Fruit fly (Drosophila melanogaster) whole organism, embryonic: ENCODE data around the gene CG31826.
A peak's percentile ranks its signal among the peaks of the same experiment; 100 is the strongest.

ENCODE experiments used
- Adf1 ChIP-seq: fragments of 200-800 bp; sonication (Bioruptor generic); IDR thresholded peaks from 2 replicates; pipeline ENCODE4 v1.3.6; 2022; ENCODE audit warnings: missing biosample characterization, missing genetic modification characterization
- Aef1 ChIP-seq: fragments of 200-800 bp; sonication (Bioruptor generic); IDR thresholded peaks from 3 replicates; pipeline ENCODE4 v1.3.6; 2022; ENCODE audit warnings: missing biosample characterization, missing genetic modification characterization
- CG11456 ChIP-seq: fragments of 200-800 bp; sonication (Bioruptor generic); IDR thresholded peaks from 3 replicates; pipeline ENCODE4 v1.3.6; 2022; ENCODE audit warnings: missing biosample characterization, missing genetic modification characterization
- CG13123 ChIP-seq: fragments of 200-800 bp; sonication (Bioruptor generic); optimal IDR thresholded peaks from 2 replicates; lab custom pipeline; 2016; ENCODE audit warnings: missing biosample characterization, missing genetic modification characterization
- CG1647 ChIP-seq: fragments of 200-800 bp; sonication (Bioruptor generic); optimal IDR thresholded peaks from 3 replicates; lab custom pipeline; 2016; ENCODE audit warnings: missing biosample characterization, missing genetic modification characterization
- CG16813 ChIP-seq: fragments of 200-800 bp; sonication (Bioruptor generic); IDR thresholded peaks from 3 replicates; pipeline ENCODE4 v1.3.6; 2022; ENCODE audit warnings: missing biosample characterization, missing genetic modification characterization; ENCODE audit not compliant: partially characterized antibody
- CG17385 ChIP-seq: fragments of 200-800 bp; sonication (Bioruptor generic); optimal IDR thresholded peaks from 3 replicates; lab custom pipeline; 2018; ENCODE audit warnings: missing biosample characterization, mild to moderate bottlenecking, missing genetic modification characterization
- CG17912 ChIP-seq: fragments of 200-800 bp; sonication (Bioruptor generic); optimal IDR thresholded peaks from 2 replicates; lab custom pipeline; 2018; ENCODE audit warnings: missing biosample characterization, mild to moderate bottlenecking, missing genetic modification characterization
- CG1832 ChIP-seq: fragments of 200-800 bp; sonication (Bioruptor generic); optimal IDR thresholded peaks from 2 replicates; lab custom pipeline; 2017; ENCODE audit warnings: missing biosample characterization, mild to moderate bottlenecking, missing genetic modification characterization, inconsistent platforms
- CG2129 ChIP-seq: fragments of 200-800 bp; sonication (Bioruptor generic); IDR thresholded peaks from 2 replicates; pipeline ENCODE4 v1.3.6; 2022; ENCODE audit warnings: missing biosample characterization, missing genetic modification characterization; ENCODE audit not compliant: partially characterized antibody
- CG30403 ChIP-seq: fragments of 200-800 bp; sonication (Bioruptor generic); optimal IDR thresholded peaks from 3 replicates; lab custom pipeline; 2016; ENCODE audit warnings: missing biosample characterization, missing genetic modification characterization
- CG32772 ChIP-seq: fragments of 200-800 bp; sonication (Bioruptor generic); IDR thresholded peaks from 2 replicates; pipeline ENCODE4 v1.3.6; 2022; ENCODE audit warnings: missing biosample characterization, missing genetic modification characterization
- CG3995 ChIP-seq: fragments of 200-800 bp; sonication (Bioruptor generic); optimal IDR thresholded peaks from 3 replicates; lab custom pipeline; 2016; ENCODE audit warnings: missing biosample characterization, missing genetic modification characterization
- CG8290 ChIP-seq, 3 experiments: fragments of 200-800 bp; sonication (Bioruptor generic); optimal IDR thresholded peaks; 2 replicates each; lab custom pipeline; 2016 to 2019; ENCODE audit warnings: missing biosample characterization in 3 of 3, missing genetic modification characterization in 3 of 3, mild to moderate bottlenecking in 2 of 3, moderate library complexity in 1 of 3
- CG8388 ChIP-seq: fragments of 200-800 bp; sonication (Bioruptor generic); optimal IDR thresholded peaks from 2 replicates; lab custom pipeline; 2019; ENCODE audit warnings: missing biosample characterization, mild to moderate bottlenecking, missing genetic modification characterization, moderate library complexity
- CG8765 ChIP-seq: fragments of 200-800 bp; sonication (Bioruptor generic); IDR thresholded peaks from 2 replicates; pipeline ENCODE4 v1.3.6; 2022; ENCODE audit warnings: missing biosample characterization, missing genetic modification characterization
- CG9215 ChIP-seq: fragments of 200-800 bp; sonication (Bioruptor generic); IDR thresholded peaks from 2 replicates; pipeline ENCODE4 v1.3.6; 2022; ENCODE audit warnings: missing biosample characterization, missing genetic modification characterization
- Dip2 ChIP-seq: fragments of 200-800 bp; sonication (Bioruptor generic); IDR thresholded peaks from 2 replicates; pipeline ENCODE4 v1.3.6; 2022; ENCODE audit warnings: missing biosample characterization, missing genetic modification characterization
- Ets97D ChIP-seq: fragments of 200-800 bp; sonication (Bioruptor generic); optimal IDR thresholded peaks from 3 replicates; lab custom pipeline; 2016; ENCODE audit warnings: missing biosample characterization, missing genetic modification characterization
- Fer2 ChIP-seq: fragments of 200-800 bp; sonication (Bioruptor generic); optimal IDR thresholded peaks from 2 replicates; lab custom pipeline; 2018; ENCODE audit warnings: missing biosample characterization, mild to moderate bottlenecking, missing genetic modification characterization, moderate library complexity
- HLH54F ChIP-seq: fragments of 200-800 bp; sonication (Bioruptor generic); optimal IDR thresholded peaks from 3 replicates; lab custom pipeline; 2016; ENCODE audit warnings: missing biosample characterization, missing genetic modification characterization
- HLHmδ ChIP-seq: fragments of 200-800 bp; sonication (Bioruptor generic); optimal IDR thresholded peaks from 2 replicates; lab custom pipeline; 2018; ENCODE audit warnings: missing biosample characterization, mild to moderate bottlenecking, missing genetic modification characterization, moderate library complexity
- Myb ChIP-seq: fragments of 200-800 bp; sonication (Bioruptor generic); optimal IDR thresholded peaks from 2 replicates; lab custom pipeline; 2016; ENCODE audit warnings: missing biosample characterization, missing genetic modification characterization
- Nf-YC ChIP-seq: fragments of 200-800 bp; optimal IDR thresholded peaks from 3 replicates; lab custom pipeline; 2019; ENCODE audit warnings: missing biosample characterization, mild to moderate bottlenecking, missing genetic modification characterization, moderate library complexity
- Optix ChIP-seq: fragments of 200-800 bp; sonication (Bioruptor generic); IDR thresholded peaks from 3 replicates; pipeline ENCODE4 v1.3.6; 2022; ENCODE audit warnings: missing biosample characterization, missing genetic modification characterization
- az2 ChIP-seq: fragments of 200-800 bp; sonication (Bioruptor generic); optimal IDR thresholded peaks from 3 replicates; lab custom pipeline; 2016; ENCODE audit warnings: missing biosample characterization, missing genetic modification characterization
- bbx ChIP-seq: fragments of 200-800 bp; sonication (Bioruptor generic); IDR thresholded peaks from 2 replicates; pipeline ENCODE4 v1.3.6; 2022; ENCODE audit warnings: missing biosample characterization, missing genetic modification characterization; ENCODE audit not compliant: partially characterized antibody
- crp ChIP-seq, 2 experiments: fragments of 200-800 bp; sonication (Bioruptor generic); optimal IDR thresholded peaks; 2 replicates in 1 of 2; 3 replicates in 1 of 2; lab custom pipeline; 2017; ENCODE audit warnings: missing biosample characterization in 2 of 2, missing genetic modification characterization in 2 of 2, mild to moderate bottlenecking in 1 of 2, moderate library complexity in 1 of 2
- dm ChIP-seq: fragments of 200-800 bp; sonication (Bioruptor generic); optimal IDR thresholded peaks from 3 replicates; lab custom pipeline; 2016; ENCODE audit warnings: missing biosample characterization, missing genetic modification characterization
- fd3F ChIP-seq: fragments of 200-800 bp; sonication (Bioruptor generic); optimal IDR thresholded peaks from 2 replicates; lab custom pipeline; 2018; ENCODE audit warnings: missing biosample characterization, mild to moderate bottlenecking, missing genetic modification characterization, moderate library complexity
- grau ChIP-seq: fragments of 200-800 bp; optimal IDR thresholded peaks from 3 replicates; lab custom pipeline; 2019; ENCODE audit warnings: missing biosample characterization, mild to moderate bottlenecking, missing genetic modification characterization, moderate library complexity
- kay ChIP-seq: fragments of 200-800 bp; sonication (Bioruptor generic); optimal IDR thresholded peaks from 2 replicates; lab custom pipeline; 2016; ENCODE audit warnings: missing biosample characterization, missing genetic modification characterization
- lilli ChIP-seq: fragments of 200-800 bp; sonication (Bioruptor generic); optimal IDR thresholded peaks from 3 replicates; lab custom pipeline; 2016; ENCODE audit warnings: missing biosample characterization, missing genetic modification characterization
- lmd ChIP-seq: fragments of 200-800 bp; sonication (Bioruptor generic); IDR thresholded peaks from 2 replicates; pipeline ENCODE4 v1.3.6; 2022; ENCODE audit warnings: missing biosample characterization, missing genetic modification characterization
- mam ChIP-seq: fragments of 200-800 bp; sonication (Bioruptor generic); optimal IDR thresholded peaks from 3 replicates; lab custom pipeline; 2016; ENCODE audit warnings: missing biosample characterization, missing genetic modification characterization
- nerfin-1 ChIP-seq: fragments of 200-800 bp; sonication (Bioruptor generic); optimal IDR thresholded peaks from 3 replicates; lab custom pipeline; 2019; ENCODE audit warnings: missing biosample characterization, mild to moderate bottlenecking, missing genetic modification characterization, moderate library complexity
- pita ChIP-seq: fragments of 200-800 bp; sonication (Bioruptor generic); optimal IDR thresholded peaks from 2 replicates; lab custom pipeline; 2017; ENCODE audit warnings: missing biosample characterization, mild to moderate bottlenecking, missing genetic modification characterization
- sens-2 ChIP-seq: fragments of 200-800 bp; sonication (Bioruptor generic); IDR thresholded peaks from 2 replicates; pipeline ENCODE4 v1.3.6; 2022; ENCODE audit warnings: missing biosample characterization, missing genetic modification characterization
- shn ChIP-seq: fragments of 200-800 bp; sonication (Bioruptor generic); optimal IDR thresholded peaks from 3 replicates; lab custom pipeline; 2016; ENCODE audit warnings: missing biosample characterization, missing genetic modification characterization
- slbo ChIP-seq: fragments of 200-800 bp; sonication (Bioruptor generic); IDR thresholded peaks from 2 replicates; pipeline ENCODE4 v1.3.6; 2022; ENCODE audit warnings: missing biosample characterization, missing genetic modification characterization
- sob ChIP-seq: fragments of 200-800 bp; sonication (Bioruptor generic); IDR thresholded peaks from 2 replicates; pipeline ENCODE4 v1.3.6; 2022; ENCODE audit warnings: missing biosample characterization, missing genetic modification characterization
- sqz ChIP-seq: fragments of 200-800 bp; sonication (Bioruptor generic); optimal IDR thresholded peaks from 3 replicates; lab custom pipeline; 2018; ENCODE audit warnings: missing biosample characterization, mild to moderate bottlenecking, missing genetic modification characterization
- stc ChIP-seq: fragments of 200-800 bp; sonication (Bioruptor generic); IDR thresholded peaks from 2 replicates; pipeline ENCODE4 v1.3.6; 2022; ENCODE audit warnings: missing biosample characterization, missing genetic modification characterization
- stwl ChIP-seq: fragments of 200-800 bp; sonication (Bioruptor generic); optimal IDR thresholded peaks from 3 replicates; lab custom pipeline; 2018; ENCODE audit warnings: missing biosample characterization, mild to moderate bottlenecking, missing genetic modification characterization, moderate library complexity
- tin ChIP-seq: fragments of 200-800 bp; sonication (Bioruptor generic); optimal IDR thresholded peaks from 3 replicates; lab custom pipeline; 2016; ENCODE audit warnings: missing biosample characterization, missing genetic modification characterization
- ttk ChIP-seq: fragments of 200-800 bp; sonication (Bioruptor generic); IDR thresholded peaks from 2 replicates; pipeline ENCODE4 v2.1.2; 2022; ENCODE audit warnings: missing biosample characterization, missing genetic modification characterization
- vfl ChIP-seq: fragments of 200-800 bp; sonication (Bioruptor generic); optimal IDR thresholded peaks from 2 replicates; lab custom pipeline; 2016; ENCODE audit warnings: missing biosample characterization, missing genetic modification characterization
- vnd ChIP-seq: fragments of 200-800 bp; sonication (Bioruptor generic); IDR thresholded peaks from 3 replicates; pipeline ENCODE4 v1.3.6; 2022; ENCODE audit warnings: missing biosample characterization, missing genetic modification characterization; ENCODE audit not compliant: partially characterized antibody
- vvl ChIP-seq: fragments of 200-800 bp; sonication (Bioruptor generic); IDR thresholded peaks from 2 replicates; pipeline ENCODE4 v1.3.6; 2022; ENCODE audit warnings: missing biosample characterization, missing genetic modification characterization

The CG31826 gene

dm6 chr2L:15750523-15751258 is 22.2 kb downstream of the CG31826 start, which contains the start of gene ND-B17 (continued):
- no peak for TF ChIP-seq vnd (GFP tag; lab: Robert Waterston, UW)
- TF ChIP-seq Nf-YC (tag; lab: Kevin White, UChicago): no peak
- TF ChIP-seq CG9215 (GFP tag; lab: Robert Waterston, UW): peak; percentile 64
- peak; percentile 30; the same call in 1 of the 3 replicates for TF ChIP-seq Aef1
- peak; percentile 37 for TF ChIP-seq tin
- no peak for TF ChIP-seq sqz
- peak; percentile 59 for TF ChIP-seq HLH54F (GFP tag; lab: Kevin White, UChicago)
- peak; percentile 22 for TF ChIP-seq CG3995
- TF ChIP-seq CG13123 (GFP tag; lab: Kevin White, UChicago): no peak
- TF ChIP-seq vvl: peak; percentile 59; the same call in 1 of the 2 replicates
- TF ChIP-seq CG1647 (GFP tag; lab: Kevin White, UChicago): no peak
- no peak for TF ChIP-seq CG1832 (GFP tag; lab: Kevin White, UChicago)
- peak; percentile 66 for TF ChIP-seq CG30403 (GFP tag; lab: Kevin White, UChicago)
- peak; percentile 75 to 96 for TF ChIP-seq crp (GFP tag; optimal IDR thresholded peaks at IDR 0.05; lab: Kevin White, UChicago)
- TF ChIP-seq Adf1 (GFP tag; lab: Robert Waterston, UW): peak; percentile 24; the same call in 1 of the 2 replicates
- TF ChIP-seq CG8765: 0 out of 2 replicates have a peak, but pooled peaks have one; percentile 29
- TF ChIP-seq az2 (GFP tag; lab: Kevin White, UChicago): peak; percentile 37
- TF ChIP-seq kay (GFP tag; lab: Kevin White, UChicago): no peak
- TF ChIP-seq sob (GFP tag; lab: Robert Waterston, UW): peak; percentile 75
- TF ChIP-seq dm (GFP tag; lab: Kevin White, UChicago): peak; percentile 50
- TF ChIP-seq sens-2: peak; percentile 35; the same call in 1 of the 2 replicates
- TF ChIP-seq grau (tag; lab: Kevin White, UChicago): peak; percentile 49
- no peak for TF ChIP-seq CG17385 (GFP tag; lab: Kevin White, UChicago)
- 0 out of 3 replicates have a peak, but pooled peaks have one; percentile 23 for TF ChIP-seq CG16813 (GFP tag; lab: Robert Waterston, UW)
- no peak for TF ChIP-seq Fer2 (tag; lab: Kevin White, UChicago)
- TF ChIP-seq bbx (GFP tag; lab: Robert Waterston, UW): peak; percentile 31; the same call in 1 of the 2 replicates
- TF ChIP-seq vfl (GFP tag; lab: Kevin White, UChicago): peak; percentile 18
- TF ChIP-seq slbo (GFP tag; lab: Robert Waterston, UW): peak; percentile 82
- 0 out of 2 replicates have a peak, but pooled peaks have one; percentile 21 for TF ChIP-seq stc (GFP tag; lab: Robert Waterston, UW)
- TF ChIP-seq Optix (GFP tag; lab: Robert Waterston, UW): no peak
- peak; percentile 35 for TF ChIP-seq stwl (tag; lab: Kevin White, UChicago)
- TF ChIP-seq CG2129 (GFP tag; lab: Robert Waterston, UW): no peak
- TF ChIP-seq pita (GFP tag; lab: Kevin White, UChicago): no peak
- no peak for TF ChIP-seq fd3F (GFP tag; lab: Kevin White, UChicago)
- no peak for TF ChIP-seq CG8388 (GFP tag; lab: Kevin White, UChicago)
- TF ChIP-seq mam: peak; percentile 76
- TF ChIP-seq Ets97D (GFP tag; lab: Kevin White, UChicago): peak; percentile 43
- TF ChIP-seq shn (GFP tag; lab: Kevin White, UChicago): peak; percentile 55
- peak; percentile 79 for TF ChIP-seq CG8290 (GFP tag; optimal IDR thresholded peaks at IDR 0.05; lab: Kevin White, UChicago)
- TF ChIP-seq CG8290 (tag; optimal IDR thresholded peaks at IDR 0.05; lab: Kevin White, UChicago): peak; percentile 44 to 87
- peak; percentile 62 for TF ChIP-seq lmd (GFP tag; lab: Robert Waterston, UW)
- TF ChIP-seq CG17912 (GFP tag; lab: Kevin White, UChicago): peak; percentile 11
- TF ChIP-seq Dip2 (GFP tag; lab: Robert Waterston, UW): no peak
- peak; percentile 38 for TF ChIP-seq Myb (GFP tag; lab: Kevin White, UChicago)
- no peak for TF ChIP-seq HLHmδ
- no peak for TF ChIP-seq nerfin-1 (tag; lab: Kevin White, UChicago)
- TF ChIP-seq ttk (GFP tag; lab: Robert Waterston, UW): peak; percentile 63
- TF ChIP-seq CG11456: peak; percentile 82
- TF ChIP-seq CG32772 (GFP tag; lab: Robert Waterston, UW): no peak
- TF ChIP-seq lilli: peak; percentile 67
